Worm (Caenorhabditis elegans) whole organism, L3 larva: ENCODE measurements around the gene ric-7.

ENCODE experiments used
- R02D3.7 ChIP-seq: fragments of 150-350 bp; optimal IDR thresholded peaks from 2 replicates; lab custom pipeline; 2014; ENCODE audit warnings: missing biosample characterization, missing genetic modification characterization
- ZK546.5 ChIP-seq: sonication (generic microtip); optimal IDR thresholded peaks from 2 replicates; lab custom pipeline; 2017; ENCODE audit warnings: missing biosample characterization, missing genetic modification characterization
- ama-1 ChIP-seq: fragments of 150-350 bp; optimal IDR thresholded peaks from 2 replicates; lab custom pipeline; 2018
- egl-27 ChIP-seq: sonication (generic microtip); optimal IDR thresholded peaks from 4 replicates; lab custom pipeline; 2017; ENCODE audit warnings: missing biosample characterization, missing genetic modification reagents, missing genetic modification characterization
- fos-1 ChIP-seq: fragments of 150-350 bp; optimal IDR thresholded peaks from 2 replicates; lab custom pipeline; 2014; ENCODE audit warnings: missing biosample characterization, missing genetic modification characterization
- lin-39 ChIP-seq: fragments of 150-350 bp; optimal IDR thresholded peaks from 2 replicates; lab custom pipeline; 2018; ENCODE audit warnings: missing biosample characterization, missing genetic modification reagents, missing genetic modification characterization
- nhr-77 ChIP-seq: fragments of 150-350 bp; optimal IDR thresholded peaks from 2 replicates; lab custom pipeline; 2014; ENCODE audit warnings: missing biosample characterization, missing genetic modification characterization
- ztf-11 ChIP-seq: fragments of 150-350 bp; optimal IDR thresholded peaks from 2 replicates; lab custom pipeline; 2014; ENCODE audit warnings: missing biosample characterization, missing genetic modification characterization

- no peak for TF ChIP-seq ZK546.5 (tag; lab: Kevin White, UChicago)
- TF ChIP-seq egl-27 (tag; lab: Kevin White, UChicago), result no peak
- TF ChIP-seq lin-39 (tag; lab: Kevin White, UChicago), result no peak
- TF ChIP-seq nhr-77 (tag; lab: Kevin White, UChicago), result no peak
- no peak for TF ChIP-seq fos-1 (tag; lab: Kevin White, UChicago)
- TF ChIP-seq ama-1 (lab: Kevin White, UChicago), result no peak
- no peak for TF ChIP-seq R02D3.7 (tag; lab: Kevin White, UChicago)
- TF ChIP-seq ztf-11, result no peak
Measured at ce11 chrV:14017476-14017875, 11.8 kb upstream of the ric-7 start, which contains the start of gene srh-308.
